Worm (Caenorhabditis elegans) whole organism, L4 larva: ENCODE measurements around the gene ZK180.5.
A peak's percentile ranks its signal among the peaks of the same experiment; 100 is the strongest.

Experiments used
- D1046.2 ChIP-seq: fragments of 200-800 bp; sonication (Bioruptor generic); IDR thresholded peaks from 2 replicates; pipeline ENCODE4 v1.3.6; 2022; ENCODE audit warnings: missing genetic modification characterization, missing compliant biosample characterization
- F10B5.3 ChIP-seq: sonication (generic microtip); optimal IDR thresholded peaks from 2 replicates; lab custom pipeline; 2016; ENCODE audit warnings: mild to moderate bottlenecking, missing genetic modification characterization, missing compliant biosample characterization
- F26F4.8 ChIP-seq: fragments of 200-800 bp; sonication (Bioruptor generic); conservative IDR thresholded peaks from 2 replicates; pipeline ENCODE4 v1.3.6; 2022; ENCODE audit warnings: missing genetic modification characterization, missing compliant biosample characterization
- F37D6.2 ChIP-seq: sonication (generic microtip); optimal IDR thresholded peaks from 2 replicates; lab custom pipeline; 2016; ENCODE audit warnings: mild to moderate bottlenecking, missing genetic modification characterization, missing compliant biosample characterization
- F44E2.7 ChIP-seq: fragments of 200-800 bp; sonication (Bioruptor generic); IDR thresholded peaks from 2 replicates; pipeline ENCODE4 v2.1.2; 2022; ENCODE audit warnings: missing genetic modification characterization, missing compliant biosample characterization
- F49E8.2 ChIP-seq: sonication (generic microtip); optimal IDR thresholded peaks from 2 replicates; lab custom pipeline; 2016; ENCODE audit warnings: missing compliant biosample characterization, mild to moderate bottlenecking, missing genetic modification characterization, borderline replicate concordance
- T20F7.1 ChIP-seq: fragments of 200-800 bp; sonication (Bioruptor generic); optimal IDR thresholded peaks from 2 replicates; lab custom pipeline; 2018; ENCODE audit warnings: mild to moderate bottlenecking, missing genetic modification characterization, missing compliant biosample characterization
- T26A8.4 ChIP-seq: fragments of 200-800 bp; sonication (Bioruptor generic); IDR thresholded peaks from 2 replicates; pipeline ENCODE4 v1.3.6; 2022; ENCODE audit warnings: missing genetic modification characterization, missing compliant biosample characterization
- Y75B8A.6 ChIP-seq: fragments of 200-800 bp; sonication (Bioruptor generic); IDR thresholded peaks from 2 replicates; pipeline ENCODE4 v1.3.6; 2022; ENCODE audit warnings: missing genetic modification reagents, missing genetic modification characterization, missing compliant biosample characterization
- ZK337.2 ChIP-seq: fragments of 200-800 bp; sonication (Bioruptor generic); IDR thresholded peaks from 2 replicates; pipeline ENCODE4 v1.3.6; 2022; ENCODE audit warnings: missing genetic modification reagents, missing genetic modification characterization, missing compliant biosample characterization
- aha-1 ChIP-seq: fragments of 150-350 bp; peaks from one replicate; lab custom pipeline; 2014; ENCODE audit warnings: missing biosample characterization, missing genetic modification characterization
- ama-1 ChIP-seq: fragments of 150-350 bp; optimal IDR thresholded peaks from 2 replicates; lab custom pipeline; 2014; ENCODE audit warnings: inconsistent platforms, mixed read lengths
- arid-1 ChIP-seq: fragments of 200-800 bp; sonication (Bioruptor generic); conservative IDR thresholded peaks from 2 replicates; pipeline ENCODE4 v1.3.6; 2022; ENCODE audit warnings: missing genetic modification reagents, missing genetic modification characterization, missing compliant biosample characterization
- attf-4 ChIP-seq: sonication (generic microtip); optimal IDR thresholded peaks from 3 replicates; lab custom pipeline; 2017; ENCODE audit warnings: missing biosample characterization, missing genetic modification characterization
- ceh-28 ChIP-seq: fragments of 150-350 bp; optimal IDR thresholded peaks from 2 replicates; lab custom pipeline; 2014; ENCODE audit warnings: missing biosample characterization, missing genetic modification reagents, missing genetic modification characterization
- cey-2 ChIP-seq: sonication (generic microtip); optimal IDR thresholded peaks from 3 replicates; lab custom pipeline; 2017; ENCODE audit warnings: missing genetic modification characterization, mild to moderate bottlenecking, missing compliant biosample characterization, antibody characterized with exemption, borderline replicate concordance; ENCODE audit not compliant: insufficient read depth
- daf-19 ChIP-seq: fragments of 200-800 bp; sonication (Bioruptor generic); conservative IDR thresholded peaks from 2 replicates; pipeline ENCODE4 v1.3.6; 2022; ENCODE audit warnings: missing genetic modification characterization, missing compliant biosample characterization
- dpl-1 ChIP-seq: fragments of 150-350 bp; optimal IDR thresholded peaks from 2 replicates; lab custom pipeline; 2014; ENCODE audit warnings: missing biosample characterization, missing genetic modification reagents, missing genetic modification characterization
- duxl-1 ChIP-seq: sonication (generic microtip); optimal IDR thresholded peaks from 2 replicates; lab custom pipeline; 2016; ENCODE audit warnings: mild to moderate bottlenecking, missing genetic modification characterization, moderate library complexity, missing compliant biosample characterization; ENCODE audit not compliant: poor library complexity
- dve-1 ChIP-seq: sonication (generic microtip); optimal IDR thresholded peaks from 2 replicates; lab custom pipeline; 2017; ENCODE audit warnings: antibody characterized with exemption, mild to moderate bottlenecking, missing genetic modification characterization, missing compliant biosample characterization; ENCODE audit not compliant: insufficient read depth
- egl-27 ChIP-seq: sonication (generic microtip); optimal IDR thresholded peaks from 3 replicates; lab custom pipeline; 2017; ENCODE audit warnings: missing biosample characterization, missing genetic modification reagents, missing genetic modification characterization
- fkh-10 ChIP-seq: fragments of 150-350 bp; optimal IDR thresholded peaks from 2 replicates; lab custom pipeline; 2014; ENCODE audit warnings: missing biosample characterization, missing genetic modification reagents, missing genetic modification characterization
- fos-1 ChIP-seq: fragments of 150-350 bp; optimal IDR thresholded peaks from 2 replicates; lab custom pipeline; 2014; ENCODE audit warnings: missing biosample characterization, missing genetic modification characterization
- gei-8 ChIP-seq: fragments of 200-800 bp; sonication (Bioruptor generic); optimal IDR thresholded peaks from 2 replicates; lab custom pipeline; 2018; ENCODE audit warnings: mild to moderate bottlenecking, missing genetic modification characterization, missing compliant biosample characterization
- hlh-30 ChIP-seq: sonication (generic microtip); optimal IDR thresholded peaks from 2 replicates; lab custom pipeline; 2017; ENCODE audit warnings: antibody characterized with exemption, mild to moderate bottlenecking, missing genetic modification characterization, missing compliant biosample characterization; ENCODE audit not compliant: insufficient read depth
- lin-38 ChIP-seq: fragments of 200-800 bp; sonication (Bioruptor generic); IDR thresholded peaks from 2 replicates; pipeline ENCODE4 v1.3.6; 2022; ENCODE audit warnings: missing genetic modification reagents, missing genetic modification characterization, missing compliant biosample characterization
- lin-39 ChIP-seq: fragments of 150-350 bp; optimal IDR thresholded peaks from 2 replicates; lab custom pipeline; 2014; ENCODE audit warnings: missing biosample characterization, missing genetic modification reagents, missing genetic modification characterization
- madf-5 ChIP-seq, 2 experiments: fragments of 200-800 bp; sonication (Bioruptor generic); IDR thresholded peaks; 2 replicates each; pipeline ENCODE4 v1.3.6; 2022; ENCODE audit warnings: missing compliant biosample characterization in 2 of 2, missing genetic modification characterization in 2 of 2
- mxl-2 ChIP-seq: fragments of 200-800 bp; sonication (Bioruptor generic); conservative IDR thresholded peaks from 2 replicates; pipeline ENCODE4 v1.3.6; 2022; ENCODE audit warnings: missing genetic modification reagents, missing genetic modification characterization, missing compliant biosample characterization
- nhr-10 ChIP-seq: fragments of 150-350 bp; optimal IDR thresholded peaks from 2 replicates; lab custom pipeline; 2014; ENCODE audit warnings: missing biosample characterization, missing genetic modification characterization
- nhr-102 ChIP-seq: sonication (generic microtip); optimal IDR thresholded peaks from 2 replicates; lab custom pipeline; 2016; ENCODE audit warnings: mild to moderate bottlenecking, missing genetic modification characterization, moderate library complexity, missing compliant biosample characterization
- nhr-111 ChIP-seq: fragments of 200-800 bp; sonication (Bioruptor generic); optimal IDR thresholded peaks from 2 replicates; lab custom pipeline; 2018; ENCODE audit warnings: mild to moderate bottlenecking, missing genetic modification characterization, missing compliant biosample characterization
- nhr-28 ChIP-seq: fragments of 150-350 bp; optimal IDR thresholded peaks from 2 replicates; lab custom pipeline; 2014; ENCODE audit warnings: missing biosample characterization, missing genetic modification characterization
- nhr-41 ChIP-seq: fragments of 200-800 bp; sonication (Bioruptor generic); IDR thresholded peaks from 2 replicates; pipeline ENCODE4 v1.3.6; 2022; ENCODE audit warnings: missing genetic modification reagents, missing genetic modification characterization, missing compliant biosample characterization
- nhr-6 ChIP-seq: fragments of 150-350 bp; optimal IDR thresholded peaks from 2 replicates; lab custom pipeline; 2014; ENCODE audit warnings: missing biosample characterization, missing genetic modification characterization
- nhr-77 ChIP-seq: fragments of 150-350 bp; optimal IDR thresholded peaks from 2 replicates; lab custom pipeline; 2014; ENCODE audit warnings: missing biosample characterization, missing genetic modification characterization
- php-3 ChIP-seq: fragments of 200-800 bp; sonication (Bioruptor generic); IDR thresholded peaks from 2 replicates; pipeline ENCODE4 v1.3.6; 2022; ENCODE audit warnings: missing genetic modification reagents, missing genetic modification characterization, missing compliant biosample characterization
- set-16 ChIP-seq: fragments of 200-800 bp; sonication (Bioruptor generic); IDR thresholded peaks from 2 replicates; pipeline ENCODE4 v1.3.6; 2022; ENCODE audit warnings: missing genetic modification reagents, missing genetic modification characterization, missing compliant biosample characterization
- spr-1 ChIP-seq: sonication (generic microtip); optimal IDR thresholded peaks from 2 replicates; lab custom pipeline; 2016; ENCODE audit warnings: mild to moderate bottlenecking, missing genetic modification characterization, missing compliant biosample characterization
- tag-97 ChIP-seq: fragments of 200-800 bp; sonication (Bioruptor generic); IDR thresholded peaks from 2 replicates; pipeline ENCODE4 v1.3.6; 2022; ENCODE audit warnings: missing genetic modification characterization, missing compliant biosample characterization
- unc-130 ChIP-seq: sonication (generic microtip); optimal IDR thresholded peaks from 2 replicates; lab custom pipeline; 2016; ENCODE audit warnings: missing genetic modification reagents, missing genetic modification characterization, missing compliant biosample characterization
- zip-11 ChIP-seq: fragments of 200-800 bp; sonication (Bioruptor generic); IDR thresholded peaks from 2 replicates; pipeline ENCODE4 v1.3.6; 2022; ENCODE audit warnings: missing genetic modification characterization, missing compliant biosample characterization

The ZK180.5 gene

DNA sequence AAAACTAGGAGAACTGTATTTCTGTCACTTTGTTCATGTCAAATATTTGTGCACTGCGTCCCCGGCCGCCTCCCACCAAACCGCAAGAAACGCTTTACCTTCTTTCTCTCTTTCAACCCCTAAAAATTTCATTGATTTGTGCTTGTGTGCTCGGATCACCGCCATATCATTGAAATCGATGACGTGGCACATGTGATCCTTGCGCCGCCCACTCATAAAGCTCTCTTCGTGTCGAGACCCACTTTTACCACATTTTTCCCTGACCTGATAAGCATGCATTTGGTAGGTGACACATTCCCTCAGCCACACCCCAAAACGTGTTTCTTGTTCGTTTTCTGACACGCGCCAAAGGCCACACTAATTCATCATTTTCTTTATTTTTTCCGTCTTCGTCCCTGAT lies 40.8 kb upstream of the ZK180.5 start (continued):
- TF ChIP-seq fkh-10 (GFP tag; lab: Kevin White, UChicago) (no peak), ZK337.2 (no peak), F10B5.3 (tag; lab: Kevin White, UChicago) (no peak), nhr-10 (tag; lab: Kevin White, UChicago) (no peak), Y75B8A.6 (GFP tag; lab: Robert Waterston, UW) (no peak), T26A8.4 (GFP tag; lab: Robert Waterston, UW) (no peak), nhr-111 (GFP tag; lab: Kevin White, UChicago) (no peak), madf-5 (GFP tag; IDR thresholded peaks at IDR 0.05; lab: Robert Waterston, UW) (no peak), nhr-28 (tag; lab: Kevin White, UChicago) (peak; percentile 9), cey-2 (tag; lab: Kevin White, UChicago) (no peak), fos-1 (tag; lab: Kevin White, UChicago) (no peak), dve-1 (tag; lab: Kevin White, UChicago) (no peak), duxl-1 (no peak), zip-11 (no peak), nhr-41 (GFP tag; lab: Robert Waterston, UW) (no peak), aha-1 (tag; lab: Kevin White, UChicago) (no peak), nhr-77 (tag; lab: Kevin White, UChicago) (no peak), dpl-1 (GFP tag; lab: Kevin White, UChicago) (no peak), gei-8 (GFP tag; lab: Kevin White, UChicago) (no peak), lin-38 (GFP tag; lab: Robert Waterston, UW) (no peak), mxl-2 (GFP tag; lab: Robert Waterston, UW) (no peak), arid-1 (GFP tag; lab: Robert Waterston, UW) (no peak), nhr-6 (tag; lab: Kevin White, UChicago) (no peak), lin-39 (no peak), php-3 (no peak), egl-27 (tag; lab: Kevin White, UChicago) (no peak), ama-1 (lab: Kevin White, UChicago) (no peak)

DNA sequence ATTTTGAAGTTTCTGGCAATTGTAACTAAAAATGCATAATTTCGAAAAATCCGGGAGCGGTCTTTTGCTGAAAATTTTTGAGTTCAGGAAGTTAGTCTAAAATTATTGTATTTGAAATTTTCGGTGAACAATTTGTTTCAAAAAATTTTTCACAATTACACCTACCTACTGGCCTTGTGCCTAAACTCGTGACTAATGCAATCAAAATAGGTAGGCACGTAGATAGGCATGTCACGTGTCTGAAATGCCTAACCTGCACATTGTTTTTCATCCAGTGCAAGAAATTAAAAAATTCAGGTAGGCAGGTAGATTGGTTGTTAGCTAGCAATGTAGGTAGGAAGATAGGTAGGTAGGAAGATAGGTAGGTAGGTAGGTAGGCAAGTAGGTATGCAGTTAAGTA lies 40.2 kb upstream of the ZK180.5 start:
- peak; percentile 51 for TF ChIP-seq hlh-30
- TF ChIP-seq zip-11, result no peak
- no peak for TF ChIP-seq daf-19 (GFP tag; lab: Robert Waterston, UW)
- no peak for TF ChIP-seq lin-39
- no peak for TF ChIP-seq egl-27 (tag; lab: Kevin White, UChicago)
- TF ChIP-seq mxl-2 (GFP tag; lab: Robert Waterston, UW), result no peak
- no peak for TF ChIP-seq fkh-10 (GFP tag; lab: Kevin White, UChicago)
- no peak for TF ChIP-seq F44E2.7 (GFP tag; lab: Robert Waterston, UW)

DNA sequence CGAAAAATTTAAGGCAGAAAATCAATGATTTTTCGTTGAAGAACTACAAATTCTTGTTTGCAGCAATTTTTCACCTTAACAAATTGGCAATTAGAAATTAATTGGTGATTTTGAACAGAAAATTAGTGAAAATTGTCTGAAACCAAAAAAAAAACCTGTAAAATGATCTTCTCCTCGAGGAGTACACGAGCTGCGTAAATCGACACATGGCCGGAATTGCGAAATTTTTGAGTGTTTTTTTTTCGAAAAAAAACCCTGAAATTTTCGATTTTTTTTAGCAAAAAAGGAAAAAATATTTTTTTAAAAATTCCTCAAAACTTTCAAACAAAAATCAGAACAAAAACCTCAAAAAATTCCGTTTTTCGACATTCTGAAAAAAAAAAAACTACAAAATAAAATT lies 34.6 kb upstream of the ZK180.5 start:
- TF ChIP-seq egl-27 (tag; lab: Kevin White, UChicago), result no peak
- no peak for TF ChIP-seq nhr-28 (tag; lab: Kevin White, UChicago)
- no peak for TF ChIP-seq ceh-28 (tag; lab: Kevin White, UChicago)
- peak; percentile 85 for TF ChIP-seq aha-1 (tag; lab: Kevin White, UChicago)
- no peak for TF ChIP-seq F37D6.2 (tag; lab: Kevin White, UChicago)
- TF ChIP-seq set-16 (GFP tag; lab: Robert Waterston, UW), result no peak
- no peak for TF ChIP-seq F26F4.8 (GFP tag; lab: Robert Waterston, UW)
- no peak for TF ChIP-seq tag-97

DNA sequence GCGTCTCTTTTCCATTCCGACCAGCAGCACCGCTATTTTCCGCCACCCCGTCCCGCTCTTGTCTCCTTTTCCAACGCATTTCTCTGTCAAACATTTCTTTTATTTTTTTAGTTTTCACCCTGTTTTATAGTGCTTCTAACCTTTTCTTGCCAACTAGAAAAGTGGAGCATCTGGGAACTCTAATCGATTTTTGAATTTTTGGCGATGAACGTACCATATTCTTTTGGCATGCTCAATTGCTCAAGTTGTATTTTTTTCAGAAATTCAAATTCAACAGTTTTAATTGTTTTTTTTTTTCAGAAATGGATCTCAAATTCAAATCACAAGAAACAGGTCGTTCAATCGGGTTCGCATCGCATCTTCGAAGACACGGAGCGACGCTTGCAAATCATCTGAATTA lies 31.3 kb upstream of the ZK180.5 start, which contains the start of gene ZK185.1:
TSS of gene ZK185.1 (plus strand) at position 301 of the 400 bp plus-strand sequence.
- TF ChIP-seq nhr-102 (tag; lab: Kevin White, UChicago) (no peak), spr-1 (tag; lab: Kevin White, UChicago) (no peak), T26A8.4 (GFP tag; lab: Robert Waterston, UW) (no peak), attf-4 (tag; lab: Kevin White, UChicago) (no peak), T20F7.1 (GFP tag; lab: Kevin White, UChicago) (no peak), D1046.2 (GFP tag; lab: Robert Waterston, UW) (no peak), F49E8.2 (no peak), php-3 (no peak), unc-130 (GFP tag; lab: Kevin White, UChicago) (no peak)
